Worm (Caenorhabditis elegans) whole organism, midembryonic: ENCODE results near the gene K10C2.12.

Source experiments
- T22C8.4 ChIP-seq: fragments of 200-800 bp; sonication (Bioruptor generic); IDR thresholded peaks from 2 replicates; pipeline ENCODE4 v1.3.6; 2022; ENCODE audit warnings: missing genetic modification characterization, missing compliant biosample characterization
- flt-1 ChIP-seq: fragments of 200-800 bp; sonication (Bioruptor generic); IDR thresholded peaks from 2 replicates; pipeline ENCODE4 v1.3.6; 2022; ENCODE audit warnings: missing genetic modification characterization, missing compliant biosample characterization
- med-1 ChIP-seq: sonication (generic microtip); optimal IDR thresholded peaks from 2 replicates; lab custom pipeline; 2017; ENCODE audit warnings: missing genetic modification characterization, mild to moderate bottlenecking, missing compliant biosample characterization, antibody characterized with exemption, missing genetic modification reagents; ENCODE audit not compliant: insufficient read depth
- ref-1 ChIP-seq: fragments of 200-800 bp; sonication (Bioruptor generic); conservative IDR thresholded peaks from 2 replicates; pipeline ENCODE4 v1.3.6; 2022; ENCODE audit warnings: missing genetic modification reagents, missing genetic modification characterization, missing compliant biosample characterization
- tab-1 ChIP-seq: fragments of 200-800 bp; sonication (Bioruptor generic); IDR thresholded peaks from 2 replicates; pipeline ENCODE4 v1.3.6; 2022; ENCODE audit warnings: missing genetic modification characterization, missing compliant biosample characterization
- ztf-23 ChIP-seq: fragments of 200-800 bp; sonication (Bioruptor generic); IDR thresholded peaks from 2 replicates; pipeline ENCODE4 v1.3.6; 2022; ENCODE audit warnings: missing genetic modification reagents, missing genetic modification characterization, missing compliant biosample characterization
- ztf-29 ChIP-seq: fragments of 200-800 bp; sonication (Bioruptor generic); IDR thresholded peaks from 2 replicates; pipeline ENCODE4 v1.3.6; 2022; ENCODE audit warnings: missing genetic modification reagents, missing genetic modification characterization, missing compliant biosample characterization

DNA sequence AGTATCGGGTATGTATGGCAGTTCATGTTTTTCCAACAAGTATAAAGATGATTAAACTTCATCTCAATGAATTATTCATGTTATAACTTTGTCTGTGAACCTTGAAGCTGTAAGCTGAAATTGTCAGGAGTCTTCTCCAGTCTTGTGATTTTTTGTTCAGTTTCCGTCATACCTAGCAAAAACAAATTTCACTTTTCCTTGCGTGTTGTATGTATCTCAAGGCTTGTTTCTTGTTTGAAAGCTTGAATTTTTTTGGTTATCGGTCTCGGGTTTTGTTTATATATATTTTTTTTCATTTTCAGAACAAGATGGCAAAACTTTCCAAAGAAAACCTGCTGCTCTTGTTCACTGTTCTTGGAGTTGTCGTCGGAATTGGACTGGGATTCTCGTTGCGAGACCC lies 17.5 kb downstream of the K10C2.12 start, which contains the start of gene glt-4:
- TF ChIP-seq ztf-29 (GFP tag; lab: Robert Waterston, UW), result no peak
- TF ChIP-seq ref-1 (GFP tag; lab: Robert Waterston, UW), result no peak
- no peak for TF ChIP-seq tab-1 (GFP tag; lab: Robert Waterston, UW)
- TF ChIP-seq T22C8.4 (GFP tag; lab: Robert Waterston, UW), result no peak
- no peak for TF ChIP-seq ztf-23
- no peak for TF ChIP-seq med-1 (GFP tag; lab: Kevin White, UChicago)
- TF ChIP-seq flt-1 (GFP tag; lab: Robert Waterston, UW), result no peak
